Worm (Caenorhabditis elegans): Measurements from ENCODE around the gene pgp-6.
A peak's percentile ranks its signal among the peaks of the same experiment; 100 is the strongest.

Gene pgp-6

DNA sequence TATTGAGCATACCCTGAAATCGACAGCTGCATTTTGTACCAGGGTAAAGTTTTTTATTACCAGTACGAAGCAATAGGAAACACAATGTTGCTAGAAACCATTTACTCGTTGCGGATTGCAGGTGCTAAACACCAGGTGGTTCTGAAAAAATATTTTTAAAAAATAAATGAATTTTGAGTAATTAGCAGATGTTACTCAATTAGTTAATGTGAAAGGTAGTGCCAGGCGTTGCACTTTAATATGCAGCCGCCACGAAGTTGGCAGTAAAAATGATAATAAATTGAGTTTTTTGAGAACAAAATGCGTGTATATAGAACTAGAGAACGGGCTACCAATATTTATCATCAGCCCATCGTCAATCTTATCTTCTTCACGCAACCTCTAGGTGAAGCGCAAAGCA is 42.4 kb upstream of the pgp-6 start, which contains the start of gene nstp-9:
nstp-9 (minus strand) TSS at position 101 of the 400 bp plus-strand sequence.
- TF ChIP-seq lsy-2 (tag; optimal IDR thresholded peaks at IDR 0.05) (no peak), spr-1 (tag; optimal IDR thresholded peaks at IDR 0.05) (no peak), dmd-8 (GFP tag; IDR thresholded peaks at IDR 0.05) (no peak), gei-8 (GFP tag; optimal IDR thresholded peaks at IDR 0.05) (no peak), nhr-25 (tag; optimal IDR thresholded peaks at IDR 0.05; ENCODE audit: borderline replicate concordance, insufficient read depth) (no peak), mxl-3 (GFP tag; optimal IDR thresholded peaks at IDR 0.05) (no peak)

DNA sequence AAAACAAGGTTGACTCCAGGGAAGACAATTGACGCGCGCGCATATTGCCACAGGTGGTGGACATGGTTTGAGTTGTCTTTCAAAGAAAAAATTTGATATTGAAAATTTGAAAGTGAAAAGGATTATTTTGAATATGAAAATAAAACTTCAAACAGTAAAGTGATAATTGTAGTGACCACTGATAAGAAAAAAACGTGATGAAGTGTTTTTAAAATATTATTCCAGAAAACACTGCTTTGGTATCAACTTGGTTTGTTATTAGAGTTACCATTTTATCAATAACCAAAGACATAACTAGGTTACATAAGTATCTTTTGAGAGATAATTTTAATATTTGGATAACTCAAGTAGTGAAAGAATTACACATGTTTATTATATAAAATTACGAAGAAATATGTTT is 39.0 kb upstream of the pgp-6 start:
- TF ChIP-seq hlh-11 (tag; optimal IDR thresholded peaks at IDR 0.05) (peak; percentile 29), daf-16 (GFP tag; optimal IDR thresholded peaks at IDR 0.05) (no peak), daf-16 (tag; optimal IDR thresholded peaks at IDR 0.05) (peak; percentile 95), dve-1 (tag; optimal IDR thresholded peaks at IDR 0.05; ENCODE audit: insufficient read depth) (peak; percentile 72), nhr-28 (tag; optimal IDR thresholded peaks at IDR 0.05) (peak; percentile 45), ztf-11 (tag; optimal IDR thresholded peaks at IDR 0.05) (no peak), nhr-76 (tag; optimal IDR thresholded peaks at IDR 0.05) (no peak)

DNA sequence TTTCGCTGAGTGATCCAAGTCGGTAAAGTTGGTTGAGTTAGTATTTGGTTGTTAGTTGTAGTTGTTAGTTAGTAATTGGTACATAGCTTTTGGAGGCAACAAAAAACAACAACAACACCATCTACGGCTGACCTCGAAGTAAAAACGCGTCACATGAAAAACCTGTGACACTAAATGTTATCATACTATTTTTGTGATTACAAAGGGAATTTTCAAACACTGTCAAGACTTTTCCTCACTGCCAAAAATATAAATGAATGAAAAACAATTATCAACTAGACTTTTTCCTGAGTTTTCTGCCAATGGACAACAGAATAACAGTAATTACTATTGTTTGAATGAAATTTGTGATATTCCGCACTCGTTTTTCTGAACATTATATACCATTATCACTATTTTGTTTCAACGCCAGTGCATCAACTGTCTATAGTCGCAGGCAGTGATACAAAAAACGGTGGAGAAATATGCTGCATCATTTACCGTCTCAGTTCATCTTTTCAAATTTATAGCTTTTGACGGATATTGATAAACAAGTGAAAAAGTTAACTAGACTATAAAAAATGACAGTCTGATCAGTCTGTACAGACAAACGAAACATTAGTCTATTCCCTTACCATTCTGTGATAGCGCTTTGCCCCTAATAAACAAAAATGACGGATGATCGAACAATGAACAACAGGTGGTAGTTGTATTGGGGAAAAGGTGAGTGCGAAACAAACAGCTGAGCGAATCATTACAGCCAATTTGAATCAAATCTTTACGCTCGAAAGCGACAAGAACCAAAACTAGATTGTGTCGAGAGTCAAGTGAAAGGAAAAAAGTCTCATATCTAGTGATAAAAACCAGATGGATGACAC is 37.4 kb upstream of the pgp-6 start:
- no peak for TF ChIP-seq lin-13 (GFP tag; optimal IDR thresholded peaks at IDR 0.05)
- TF ChIP-seq lin-29 (GFP tag; IDR thresholded peaks at IDR 0.05): no peak
- TF ChIP-seq daf-12 (tag; optimal IDR thresholded peaks at IDR 0.05): no peak
- TF ChIP-seq ceh-20 (GFP tag; IDR thresholded peaks at IDR 0.05): no peak
- no peak for TF ChIP-seq cey-2 (tag; optimal IDR thresholded peaks at IDR 0.05; ENCODE audit: borderline replicate concordance, insufficient read depth)
- no peak for TF ChIP-seq ZK546.5 (tag; optimal IDR thresholded peaks at IDR 0.05)
- TF ChIP-seq snpc-4 (tag; optimal IDR thresholded peaks at IDR 0.05): no peak
- TF ChIP-seq duxl-1 (tag; optimal IDR thresholded peaks at IDR 0.05; ENCODE audit: poor library complexity): no peak
- 0 out of 2 replicates have a peak, but pooled peaks have one; percentile 18 for TF ChIP-seq php-3 (GFP tag; IDR thresholded peaks at IDR 0.05)
- TF ChIP-seq sdz-12 (GFP tag; optimal IDR thresholded peaks at IDR 0.05): no peak
- no peak for TF ChIP-seq ceh-82 (tag; optimal IDR thresholded peaks at IDR 0.05)
- TF ChIP-seq lin-1 (GFP tag; IDR thresholded peaks at IDR 0.05): no peak
- no peak for TF ChIP-seq ceh-32 (tag; optimal IDR thresholded peaks at IDR 0.05; ENCODE audit: poor library complexity)
- TF ChIP-seq pqm-1 (tag; optimal IDR thresholded peaks at IDR 0.05): peak; percentile 49
- TF ChIP-seq hlh-30 (tag; optimal IDR thresholded peaks at IDR 0.05; ENCODE audit: insufficient read depth): peak; percentile 50
- peak; percentile 23 for TF ChIP-seq nhr-48 (tag; optimal IDR thresholded peaks at IDR 0.05)
- no peak for TF ChIP-seq T26A8.4 (GFP tag; IDR thresholded peaks at IDR 0.05)
- no peak for TF ChIP-seq ctbp-1 (GFP tag; IDR thresholded peaks at IDR 0.05)
- no peak for TF ChIP-seq F37D6.2 (tag; optimal IDR thresholded peaks at IDR 0.05)
- TF ChIP-seq daf-16 (GFP tag; optimal IDR thresholded peaks at IDR 0.05): no peak
- TF ChIP-seq daf-16 (tag; optimal IDR thresholded peaks at IDR 0.05): peak; percentile 80
- no peak for TF ChIP-seq ceh-44 (GFP tag; IDR thresholded peaks at IDR 0.05)
- TF ChIP-seq nhr-41 (GFP tag; IDR thresholded peaks at IDR 0.05): no peak
- no peak for TF ChIP-seq nhr-28 (tag; optimal IDR thresholded peaks at IDR 0.05)
- no peak for TF ChIP-seq spr-3 (GFP tag; optimal IDR thresholded peaks at IDR 0.05)
- TF ChIP-seq unc-62 (GFP tag; optimal IDR thresholded peaks at IDR 0.05 in 1 of 2): peak in 1 of 2 experiments; percentile 93
- no peak for TF ChIP-seq unc-62 (tag; optimal IDR thresholded peaks at IDR 0.05)
- no peak for TF ChIP-seq nhr-102 (tag; optimal IDR thresholded peaks at IDR 0.05)
- no peak for TF ChIP-seq lim-7 (GFP tag; IDR thresholded peaks at IDR 0.05)
- no peak for TF ChIP-seq ama-1 (optimal IDR thresholded peaks at IDR 0.05)
- TF ChIP-seq dve-1 (tag; optimal IDR thresholded peaks at IDR 0.05; ENCODE audit: insufficient read depth): peak; percentile 30
- TF ChIP-seq attf-4 (tag; optimal IDR thresholded peaks at IDR 0.05): no peak
- no peak for TF ChIP-seq mdt-29 (GFP tag; IDR thresholded peaks at IDR 0.05)
- peak; percentile 57 for TF ChIP-seq hlh-11 (tag; optimal IDR thresholded peaks at IDR 0.05)
- TF ChIP-seq egl-27 (tag; optimal IDR thresholded peaks at IDR 0.05): no peak
- no peak for TF ChIP-seq lin-15B (tag; optimal IDR thresholded peaks at IDR 0.05)
